Fruit fly (Drosophila melanogaster) Kc167 (cell line): ENCODE results near the gene CG7601.

ENCODE experiments used
- Myc ChIP-seq: fragments of >200 bp; optimal IDR thresholded peaks from 2 replicates; lab custom pipeline; 2017; ENCODE audit warnings: missing external identifiers
- Sin3A ChIP-seq: fragments of >200 bp; optimal IDR thresholded peaks from 2 replicates; lab custom pipeline; 2018; ENCODE audit warnings: missing external identifiers
- h ChIP-seq: fragments of >200 bp; optimal IDR thresholded peaks from 3 replicates; lab custom pipeline; 2018; ENCODE audit warnings: missing external identifiers
- insv ChIP-seq: fragments of >200 bp; optimal IDR thresholded peaks from 3 replicates; lab custom pipeline; 2018; ENCODE audit warnings: missing external identifiers
- psq ChIP-seq: fragments of >200 bp; optimal IDR thresholded peaks from 2 replicates; lab custom pipeline; 2017; ENCODE audit warnings: missing external identifiers
- ttk ChIP-seq: sonication (Bioruptor generic); optimal IDR thresholded peaks from 2 replicates; lab custom pipeline; 2017; ENCODE audit warnings: missing external identifiers

DNA sequence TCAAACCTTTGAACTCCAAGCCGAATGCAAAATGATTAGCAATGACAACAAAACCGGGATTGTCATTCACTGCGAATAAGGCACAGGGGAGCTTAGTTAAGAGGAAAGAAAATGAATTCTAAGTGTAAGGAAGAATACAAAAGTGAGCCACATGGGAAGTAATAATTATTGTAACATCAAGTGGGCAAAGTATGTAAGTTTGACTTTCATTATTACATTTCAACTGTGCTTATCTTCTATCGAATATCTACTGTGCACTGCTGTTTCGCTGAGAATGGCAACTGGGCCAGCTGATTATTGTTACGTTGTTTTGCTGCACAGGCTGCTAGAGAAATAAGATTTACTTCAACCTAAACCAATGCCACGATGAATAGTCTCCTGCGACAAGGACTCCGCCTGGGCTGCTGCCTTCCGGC lies at the start of gene CG7601, which contains the start of gene CIA30:
- no peak for TF ChIP-seq Myc
- no peak for TF ChIP-seq psq
- TF ChIP-seq ttk = no peak
- no peak for TF ChIP-seq h (lab: Kevin White, UChicago)
- TF ChIP-seq insv (lab: Kevin White, UChicago) = no peak
- TF ChIP-seq Sin3A = no peak
